Worm (Caenorhabditis elegans): ENCODE measurements around the gene Y37E11B.1.

DNA sequence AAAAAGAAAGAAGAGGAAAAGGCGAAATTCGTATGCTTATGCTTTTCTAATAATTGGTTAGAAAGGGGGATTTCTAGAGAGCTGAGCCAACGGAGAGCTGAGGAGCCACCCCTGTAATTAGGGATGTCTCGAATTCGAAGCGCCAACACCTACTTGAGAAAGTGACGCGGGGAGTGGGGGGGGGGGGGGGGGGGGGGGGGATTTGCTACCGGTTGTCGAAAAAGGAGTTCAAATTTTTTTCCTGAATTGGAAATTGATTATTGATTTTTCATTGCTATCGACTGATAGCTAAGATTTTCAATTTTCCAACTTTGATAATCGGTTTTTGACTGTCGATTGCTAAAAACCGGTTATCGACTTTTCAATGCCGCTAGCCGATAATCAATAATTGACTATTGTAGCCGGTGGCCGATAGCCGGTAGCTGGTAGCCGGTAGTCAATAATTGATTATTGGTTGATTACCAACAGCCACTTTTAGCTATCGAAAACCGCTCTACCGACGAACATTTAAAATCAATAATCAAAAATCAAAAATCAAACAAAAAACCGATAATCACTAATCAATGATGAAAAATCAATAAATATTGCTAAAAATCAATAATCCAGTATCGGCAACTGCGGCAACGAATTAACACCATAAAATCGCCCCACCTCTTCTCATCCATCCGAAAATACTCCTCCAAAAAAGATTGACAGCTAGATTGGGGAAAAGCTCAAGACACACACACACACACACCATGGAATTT, 49.6 kb downstream of the Y37E11B.1 start:
- TF ChIP-seq ceh-9 (tag; optimal IDR thresholded peaks at IDR 0.05) (no peak), fkh-10 (GFP tag; optimal IDR thresholded peaks at IDR 0.05) (no peak), nhr-237 (tag; optimal IDR thresholded peaks at IDR 0.05) (no peak), zag-1 (tag; optimal IDR thresholded peaks at IDR 0.05) (no peak), ztf-4 (tag; optimal IDR thresholded peaks at IDR 0.05) (no peak), tbx-2 (tag; optimal IDR thresholded peaks at IDR 0.05) (no peak), elt-1 (tag; optimal IDR thresholded peaks at IDR 0.05) (no peak), jun-1 (tag; optimal IDR thresholded peaks at IDR 0.05) (no peak), R02D3.7 (tag; optimal IDR thresholded peaks at IDR 0.05) (no peak), lsy-12 (tag; optimal IDR thresholded peaks at IDR 0.05) (no peak), elt-2 (tag; optimal IDR thresholded peaks at IDR 0.05) (no peak), ZK546.5 (tag; optimal IDR thresholded peaks at IDR 0.05) (no peak), nhr-23 (tag; optimal IDR thresholded peaks at IDR 0.05) (no peak)

Measured in whole organism, L3 larva.